Fruit fly (Drosophila melanogaster): ENCODE results near the gene Ncoa6.

Ncoa6 gene

DNA sequence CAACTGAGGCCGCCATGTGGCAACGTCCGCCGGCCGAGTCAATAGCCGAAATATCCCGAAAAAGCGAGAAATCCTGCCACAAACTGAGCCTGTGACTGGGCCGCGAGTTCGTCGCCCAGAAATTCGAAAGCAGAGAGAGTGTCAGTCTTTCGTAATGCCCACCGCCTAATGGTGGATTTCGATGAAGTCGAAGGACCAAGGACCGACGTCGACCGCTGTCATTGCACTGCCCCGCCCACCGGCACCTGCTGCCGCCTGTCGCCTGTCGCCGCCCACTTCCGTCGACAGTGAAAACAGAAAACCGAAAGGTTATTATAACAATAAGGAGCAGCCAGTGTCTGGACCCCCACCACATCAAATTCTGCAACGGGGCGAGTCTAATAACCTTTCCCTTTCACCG, 39.9 kb downstream of the Ncoa6 start:
- TF ChIP-seq pan (optimal IDR thresholded peaks at IDR 0.05) (no peak), psq (optimal IDR thresholded peaks at IDR 0.05) (no peak), CG8478 (optimal IDR thresholded peaks at IDR 0.05) (no peak), usp (GFP tag; optimal IDR thresholded peaks at IDR 0.05) (no peak), EcR (GFP tag; optimal IDR thresholded peaks at IDR 0.05) (no peak), Dll (optimal IDR thresholded peaks at IDR 0.05) (no peak)

DNA sequence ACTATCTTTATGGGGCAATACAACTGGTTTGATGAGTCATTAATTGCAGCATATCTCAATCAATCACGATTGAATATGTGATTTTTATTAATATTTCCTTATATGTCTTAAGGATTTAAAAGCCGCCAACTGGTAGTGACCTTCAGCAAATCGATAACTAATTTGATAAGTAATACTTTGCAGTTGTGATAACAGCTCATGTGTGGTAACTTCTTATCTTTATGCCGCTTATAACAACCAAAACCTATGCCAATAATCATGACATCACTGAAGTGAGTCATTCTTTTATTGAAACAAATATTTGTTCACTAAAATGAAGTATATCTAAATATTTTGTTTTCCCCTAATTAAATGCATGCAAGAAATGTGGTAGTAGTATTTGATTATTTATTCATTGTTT, 40.6 kb downstream of the Ncoa6 start:
- no peak for TF ChIP-seq EcR (GFP tag; optimal IDR thresholded peaks at IDR 0.05)
- TF ChIP-seq CG8478 (optimal IDR thresholded peaks at IDR 0.05) = no peak
- no peak for TF ChIP-seq Dll (optimal IDR thresholded peaks at IDR 0.05)
- no peak for TF ChIP-seq pan (optimal IDR thresholded peaks at IDR 0.05)
- no peak for TF ChIP-seq psq (optimal IDR thresholded peaks at IDR 0.05)
- TF ChIP-seq usp (GFP tag; optimal IDR thresholded peaks at IDR 0.05) = no peak

DNA sequence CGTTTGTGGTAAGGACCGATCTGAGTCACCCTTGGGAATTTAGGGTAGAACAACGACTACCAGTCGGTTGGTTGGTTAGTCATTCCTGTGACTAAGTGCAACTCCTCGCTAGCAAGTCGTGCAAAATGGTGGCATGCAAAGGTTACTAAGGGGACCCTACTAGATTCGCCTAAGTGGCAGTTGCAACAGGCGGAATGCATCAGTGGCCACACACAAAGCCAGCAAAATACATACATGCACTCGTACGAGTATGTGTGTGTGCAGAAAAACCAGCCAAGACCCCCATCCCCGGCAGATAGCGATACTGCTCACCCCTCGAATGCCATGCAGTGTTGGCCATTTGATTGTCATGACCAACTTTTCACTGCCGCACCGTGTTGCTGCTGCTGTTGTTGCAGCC, 41.7 kb downstream of the Ncoa6 start:
- TF ChIP-seq pan (optimal IDR thresholded peaks at IDR 0.05) (no peak), Dll (optimal IDR thresholded peaks at IDR 0.05) (no peak), psq (optimal IDR thresholded peaks at IDR 0.05) (no peak), EcR (GFP tag; optimal IDR thresholded peaks at IDR 0.05) (no peak), usp (GFP tag; optimal IDR thresholded peaks at IDR 0.05) (no peak), CG8478 (optimal IDR thresholded peaks at IDR 0.05) (no peak)

DNA sequence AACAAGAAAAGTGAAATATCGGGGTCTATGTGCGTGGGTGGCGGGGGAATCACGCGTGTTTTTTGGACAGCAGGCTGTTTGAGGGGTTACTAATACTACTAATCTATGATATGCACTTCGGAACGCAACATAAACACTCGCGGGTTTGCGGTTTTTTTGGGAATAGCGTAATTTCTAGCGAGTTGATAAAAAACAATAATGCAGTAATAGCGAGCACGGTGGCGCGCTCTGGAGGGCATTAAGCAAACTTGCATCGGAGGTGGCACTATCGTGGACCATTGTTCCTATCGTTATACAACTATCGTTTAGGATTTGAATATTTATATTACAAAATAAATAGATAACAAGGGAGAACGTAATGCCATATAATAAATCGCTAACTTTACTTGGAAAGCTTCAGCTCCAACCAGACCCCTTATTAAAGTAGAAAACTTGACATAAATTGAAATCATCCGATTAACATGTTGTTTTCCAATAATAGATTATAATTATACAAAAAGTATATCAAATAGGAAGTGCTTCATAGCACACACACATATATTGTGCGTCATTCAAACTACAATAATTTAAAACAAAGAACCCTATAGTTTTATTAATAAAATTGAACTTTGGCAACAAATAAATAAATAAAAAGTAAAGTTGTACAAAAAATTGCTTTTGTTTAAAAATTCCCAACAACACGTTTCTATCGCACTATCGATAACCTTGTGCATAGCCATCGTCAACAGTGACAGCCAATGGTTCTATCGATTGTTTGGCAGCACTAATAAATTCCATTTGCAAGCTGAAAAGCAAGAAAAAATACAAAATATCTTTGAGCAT, 48.0 kb downstream of the Ncoa6 start, which contains the start of the genes Nin and Bub1:
TSS of gene Nin (minus strand) at position 240 of the 822 bp plus-strand sequence.
TSS of gene Bub1 (plus strand) at position 557 of the 822 bp plus-strand sequence.
- no peak for TF ChIP-seq EcR (GFP tag; optimal IDR thresholded peaks at IDR 0.05)
- TF ChIP-seq psq (optimal IDR thresholded peaks at IDR 0.05) = no peak

DNA sequence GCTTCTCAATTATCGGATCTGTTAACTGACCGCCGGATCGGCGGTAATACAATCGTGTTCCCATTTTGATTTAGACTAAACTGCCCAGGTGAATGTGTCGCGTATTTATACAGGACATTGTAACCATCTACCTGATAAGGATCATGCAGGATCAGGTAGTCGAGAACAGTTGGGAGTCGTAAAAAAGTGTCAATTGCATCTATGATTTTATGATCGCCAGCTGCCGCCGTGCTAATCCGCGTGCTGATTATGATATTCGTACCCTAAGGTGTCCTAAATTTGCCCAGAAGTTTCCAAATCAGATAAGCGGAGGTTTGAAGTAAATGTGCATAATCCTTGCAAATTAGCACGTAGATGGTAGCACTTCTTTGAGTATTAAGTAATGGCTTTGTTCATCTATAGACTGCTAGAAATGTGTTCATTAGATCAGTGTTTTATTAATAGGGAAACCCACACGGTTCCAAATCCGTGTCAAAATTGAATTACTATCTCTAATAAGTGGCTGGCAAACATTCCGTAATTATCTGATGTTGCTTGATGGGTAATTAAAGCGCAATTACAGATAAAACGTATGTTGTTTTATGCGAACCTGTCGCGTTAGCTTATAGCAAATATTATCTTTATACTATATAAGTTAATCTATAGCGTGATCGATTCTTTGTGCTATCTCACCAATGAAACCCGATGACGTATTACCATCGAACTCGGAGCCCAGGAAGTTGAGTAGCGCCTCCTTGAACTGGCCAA, 49.0 kb downstream of the Ncoa6 start:
- no peak for TF ChIP-seq CG8478 (optimal IDR thresholded peaks at IDR 0.05)
- TF ChIP-seq Dll (optimal IDR thresholded peaks at IDR 0.05) = no peak
- no peak for TF ChIP-seq psq (optimal IDR thresholded peaks at IDR 0.05)
- no peak for TF ChIP-seq pan (optimal IDR thresholded peaks at IDR 0.05)
- no peak for TF ChIP-seq usp (GFP tag; optimal IDR thresholded peaks at IDR 0.05)
- no peak for TF ChIP-seq EcR (GFP tag; optimal IDR thresholded peaks at IDR 0.05)

DNA sequence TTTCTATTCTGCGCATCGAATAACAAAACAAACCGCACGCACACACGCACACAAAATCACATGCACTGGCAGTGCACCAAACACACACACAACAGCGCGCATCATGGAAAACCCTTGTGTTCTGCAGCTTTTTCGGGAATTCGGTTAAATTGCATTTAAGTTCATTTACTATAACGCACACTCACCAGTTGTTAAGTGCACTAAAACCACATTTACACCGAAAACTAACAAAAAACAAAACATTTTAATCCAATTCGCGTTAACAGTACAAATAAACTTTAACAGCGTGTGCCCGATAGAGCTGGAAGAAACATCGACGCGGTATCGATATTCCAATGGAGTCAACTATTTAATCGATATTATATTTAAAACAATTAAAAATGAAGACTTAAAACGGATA, 55.4 kb downstream of the Ncoa6 start, which contains the start of gene tkv:
TSS of gene tkv (minus strand) at position 304 of the 400 bp plus-strand sequence.
- TF ChIP-seq Dll (optimal IDR thresholded peaks at IDR 0.05) (no peak), psq (optimal IDR thresholded peaks at IDR 0.05) (no peak), CG8478 (optimal IDR thresholded peaks at IDR 0.05) (no peak), usp (GFP tag; optimal IDR thresholded peaks at IDR 0.05) (no peak), pan (optimal IDR thresholded peaks at IDR 0.05) (no peak), EcR (GFP tag; optimal IDR thresholded peaks at IDR 0.05) (no peak)

DNA sequence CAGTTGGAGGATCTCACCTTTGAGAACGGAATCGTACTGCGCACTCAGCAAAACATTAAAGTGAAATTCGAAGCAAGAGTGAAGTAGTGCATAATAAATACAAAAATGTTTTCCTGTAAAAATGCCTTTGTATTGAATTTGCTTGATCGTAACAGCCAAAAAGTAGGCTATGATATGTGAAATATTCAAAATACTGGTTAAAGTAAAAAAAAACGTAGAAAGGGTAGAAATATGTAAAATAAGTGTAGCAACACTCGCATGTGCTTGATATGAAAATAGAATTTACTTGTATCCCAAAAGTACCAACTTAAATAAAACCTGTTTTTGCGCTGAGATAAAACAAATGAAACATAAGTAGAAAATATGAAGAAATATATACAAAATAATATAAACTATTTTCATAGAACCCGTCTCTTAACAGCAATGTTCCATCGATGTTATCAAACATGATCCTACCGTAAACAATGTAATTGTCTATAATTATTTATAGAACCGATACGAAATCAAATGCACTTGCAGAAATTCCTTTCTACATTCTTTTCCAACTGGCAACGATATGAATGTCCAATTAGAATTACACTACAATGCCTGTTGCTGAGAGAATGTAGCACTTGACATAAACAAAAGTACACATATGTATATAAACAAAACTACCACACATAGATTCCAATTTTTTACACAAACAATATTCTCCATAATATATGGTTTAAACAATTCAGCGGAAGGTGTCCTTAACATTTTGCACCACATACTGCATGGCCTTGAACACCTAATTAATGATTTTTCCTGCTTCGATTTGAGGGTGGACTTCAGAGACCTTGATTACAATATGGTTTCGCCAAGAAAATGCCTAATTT, 56.0 kb downstream of the Ncoa6 start:
- TF ChIP-seq CG8478 (optimal IDR thresholded peaks at IDR 0.05) (no peak), usp (GFP tag; optimal IDR thresholded peaks at IDR 0.05) (no peak), Dll (optimal IDR thresholded peaks at IDR 0.05) (no peak), pan (optimal IDR thresholded peaks at IDR 0.05) (no peak), psq (optimal IDR thresholded peaks at IDR 0.05) (no peak), EcR (GFP tag; optimal IDR thresholded peaks at IDR 0.05) (no peak)

DNA sequence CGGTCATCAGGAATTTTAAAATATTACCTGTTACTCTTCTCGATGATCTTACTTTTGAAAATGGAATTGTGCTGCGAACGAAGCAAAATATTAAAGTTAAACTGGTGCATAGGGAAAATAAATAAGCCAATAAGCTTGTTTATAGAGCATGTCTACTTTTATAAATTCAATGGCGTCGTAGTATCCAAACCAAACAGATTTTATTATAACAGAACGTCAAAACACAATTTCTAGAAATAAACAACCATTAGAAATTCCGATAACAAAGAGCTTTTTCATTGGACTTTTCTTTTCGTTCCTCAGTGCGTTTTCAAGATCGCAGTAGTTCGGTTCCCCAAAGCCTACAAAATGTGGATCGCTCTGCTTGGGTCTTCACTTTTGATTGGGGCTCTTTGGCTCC, 58.3 kb downstream of the Ncoa6 start, which contains the start of gene Cyp4ac3:
TSS of gene Cyp4ac3 (plus strand) at position 301 of the 400 bp plus-strand sequence.
- no peak for TF ChIP-seq CG8478 (optimal IDR thresholded peaks at IDR 0.05)

DNA sequence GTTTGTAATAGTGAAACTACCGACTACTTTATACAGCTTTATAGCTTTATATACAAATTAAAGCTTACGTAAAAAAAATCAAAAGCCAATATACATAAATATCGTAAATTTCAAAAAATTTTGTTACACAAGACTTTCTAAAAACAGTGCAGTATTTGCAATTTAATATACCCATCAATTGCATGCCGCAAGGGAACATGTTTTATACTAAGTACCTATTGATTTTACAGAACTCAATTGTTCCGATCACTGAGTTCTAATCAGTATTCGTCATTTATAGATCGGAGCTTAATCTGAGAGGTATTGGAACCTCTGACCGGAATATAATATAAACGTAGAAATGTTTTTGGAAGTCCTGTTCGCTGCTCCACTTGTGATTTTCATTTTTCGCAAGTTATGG, 60.4 kb downstream of the Ncoa6 start, which contains the start of gene Cyp4ac2:
TSS of gene Cyp4ac2 (plus strand) at position 301 of the 400 bp plus-strand sequence.
- TF ChIP-seq CG8478 (optimal IDR thresholded peaks at IDR 0.05) (no peak), EcR (GFP tag; optimal IDR thresholded peaks at IDR 0.05) (no peak), usp (GFP tag; optimal IDR thresholded peaks at IDR 0.05) (no peak), psq (optimal IDR thresholded peaks at IDR 0.05) (no peak), pan (optimal IDR thresholded peaks at IDR 0.05) (no peak), Dll (optimal IDR thresholded peaks at IDR 0.05) (no peak)
